Worm (Caenorhabditis elegans): ENCODE data around the gene flr-4.

DNA sequence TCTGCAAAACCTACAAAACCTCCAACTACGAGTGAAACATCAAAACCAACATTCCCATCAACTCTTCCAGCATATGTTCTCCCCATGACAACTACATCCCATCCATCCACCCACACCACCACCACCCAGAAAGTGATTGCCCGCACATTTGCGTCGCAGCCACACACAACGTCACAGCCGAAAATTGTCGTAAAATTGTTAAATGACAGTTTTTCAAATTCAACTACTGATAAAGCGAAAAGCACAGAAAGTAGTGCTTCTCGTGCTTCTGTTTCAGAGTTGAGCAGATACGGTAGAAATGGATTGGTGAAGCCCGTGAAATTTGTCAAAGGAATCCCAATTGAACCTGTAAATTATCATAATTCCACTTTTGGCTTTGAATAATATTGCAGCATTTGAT, 1.4 kb upstream of the flr-4 start:
- TF ChIP-seq lin-29 (GFP tag; IDR thresholded peaks at IDR 0.05), result no peak
- no peak for TF ChIP-seq ama-1 (optimal IDR thresholded peaks at IDR 0.05)
- no peak for TF ChIP-seq R02D3.7 (tag; optimal IDR thresholded peaks at IDR 0.05)
- TF ChIP-seq nhr-77 (tag; optimal IDR thresholded peaks at IDR 0.05), result no peak
- no peak for TF ChIP-seq aly-2 (tag; optimal IDR thresholded peaks at IDR 0.05)
- TF ChIP-seq nhr-11 (tag; optimal IDR thresholded peaks at IDR 0.05), result no peak
- no peak for TF ChIP-seq hmg-1.1 (GFP tag; IDR thresholded peaks at IDR 0.05)
- TF ChIP-seq mep-1 (tag; optimal IDR thresholded peaks at IDR 0.05), result no peak
- no peak for TF ChIP-seq ZK546.5 (tag; optimal IDR thresholded peaks at IDR 0.05)
- no peak for TF ChIP-seq fkh-10 (GFP tag; optimal IDR thresholded peaks at IDR 0.05)
- no peak for TF ChIP-seq lin-15B (tag; optimal IDR thresholded peaks at IDR 0.05)
- no peak for TF ChIP-seq snpc-1.2 (GFP tag; IDR thresholded peaks at IDR 0.05)
- TF ChIP-seq nhr-41 (GFP tag; IDR thresholded peaks at IDR 0.05), result no peak

Measured in whole organism, L4 larva.